Worm (Caenorhabditis elegans) whole organism, late embryonic: ENCODE data around the gene hlh-4.
A peak's percentile ranks its signal among the peaks of the same experiment; 100 is the strongest.

ENCODE experiments used
- C38D4.7 ChIP-seq: fragments of 200-800 bp; sonication (Bioruptor generic); optimal IDR thresholded peaks from 2 replicates; lab custom pipeline; 2018; ENCODE audit warnings: mild to moderate bottlenecking, missing genetic modification characterization, moderate library complexity, missing compliant biosample characterization
- K02D7.2 ChIP-seq: sonication (generic microtip); optimal IDR thresholded peaks from 2 replicates; lab custom pipeline; 2017; ENCODE audit warnings: mild to moderate bottlenecking, missing genetic modification characterization, missing compliant biosample characterization
- K09A11.1 ChIP-seq: sonication (generic microtip); optimal IDR thresholded peaks from 2 replicates; lab custom pipeline; 2017; ENCODE audit warnings: antibody characterized with exemption, mild to moderate bottlenecking, missing genetic modification characterization, missing compliant biosample characterization; ENCODE audit not compliant: insufficient read depth
- Y22D7AL.16 ChIP-seq: sonication (generic microtip); optimal IDR thresholded peaks from 2 replicates; lab custom pipeline; 2016; ENCODE audit warnings: missing genetic modification characterization, missing compliant biosample characterization
- ama-1 ChIP-seq: fragments of 150-350 bp; optimal IDR thresholded peaks from 2 replicates; lab custom pipeline; 2014
- ceh-18 ChIP-seq: sonication (generic microtip); optimal IDR thresholded peaks from 2 replicates; lab custom pipeline; 2016; ENCODE audit warnings: missing genetic modification characterization, missing compliant biosample characterization
- ceh-19 ChIP-seq: fragments of 200-800 bp; sonication (Bioruptor generic); optimal IDR thresholded peaks from 2 replicates; lab custom pipeline; 2018; ENCODE audit warnings: mild to moderate bottlenecking, missing genetic modification characterization, missing compliant biosample characterization
- ceh-2 ChIP-seq: sonication (generic microtip); optimal IDR thresholded peaks from 2 replicates; lab custom pipeline; 2016; ENCODE audit warnings: missing genotype, missing genetic modification characterization, missing compliant biosample characterization
- ceh-22 ChIP-seq: sonication (generic microtip); optimal IDR thresholded peaks from 2 replicates; lab custom pipeline; 2017; ENCODE audit warnings: missing biosample characterization, missing genetic modification characterization
- ceh-34 ChIP-seq: sonication (generic microtip); optimal IDR thresholded peaks from 2 replicates; lab custom pipeline; 2016; ENCODE audit warnings: mild to moderate bottlenecking, missing genetic modification characterization, missing compliant biosample characterization
- ceh-45 ChIP-seq: fragments of 200-800 bp; sonication (Bioruptor generic); IDR thresholded peaks from 2 replicates; pipeline ENCODE4 v1.3.6; 2022; ENCODE audit warnings: missing genetic modification reagents, missing genetic modification characterization, missing compliant biosample characterization
- ceh-48 ChIP-seq: sonication (generic microtip); optimal IDR thresholded peaks from 2 replicates; lab custom pipeline; 2016; ENCODE audit warnings: missing genetic modification characterization, inconsistent platforms, missing compliant biosample characterization
- ceh-9 ChIP-seq: sonication (generic microtip); optimal IDR thresholded peaks from 2 replicates; lab custom pipeline; 2016; ENCODE audit warnings: mild to moderate bottlenecking, missing genetic modification characterization, inconsistent platforms, missing compliant biosample characterization
- dve-1 ChIP-seq: sonication (generic microtip); optimal IDR thresholded peaks from 2 replicates; lab custom pipeline; 2017; ENCODE audit warnings: antibody characterized with exemption, mild to moderate bottlenecking, missing genetic modification characterization, missing compliant biosample characterization
- elt-2 ChIP-seq: sonication (generic microtip); optimal IDR thresholded peaks from 2 replicates; lab custom pipeline; 2016; ENCODE audit warnings: missing genetic modification reagents, missing genetic modification characterization, missing compliant biosample characterization
- fkh-6 ChIP-seq: sonication (generic microtip); optimal IDR thresholded peaks from 2 replicates; lab custom pipeline; 2016; ENCODE audit warnings: missing genetic modification characterization, missing compliant biosample characterization
- gmeb-2 ChIP-seq: sonication (generic microtip); optimal IDR thresholded peaks from 2 replicates; lab custom pipeline; 2016; ENCODE audit warnings: missing genetic modification characterization, inconsistent platforms, missing compliant biosample characterization
- hlh-15 ChIP-seq: sonication (generic microtip); optimal IDR thresholded peaks from 2 replicates; lab custom pipeline; 2016; ENCODE audit warnings: missing genetic modification characterization, missing compliant biosample characterization
- lim-6 ChIP-seq: sonication (generic microtip); optimal IDR thresholded peaks from 2 replicates; lab custom pipeline; 2016; ENCODE audit warnings: missing genetic modification characterization, missing compliant biosample characterization
- madf-2 ChIP-seq: sonication (generic microtip); optimal IDR thresholded peaks from 2 replicates; lab custom pipeline; 2017; ENCODE audit warnings: missing genetic modification characterization, missing compliant biosample characterization
- nfya-1 ChIP-seq: sonication (generic microtip); optimal IDR thresholded peaks from 2 replicates; lab custom pipeline; 2017; ENCODE audit warnings: missing genetic modification characterization, mild to moderate bottlenecking, missing compliant biosample characterization, antibody characterized with exemption, moderate library complexity
- nhr-232 ChIP-seq: sonication (generic microtip); optimal IDR thresholded peaks from 2 replicates; lab custom pipeline; 2016; ENCODE audit warnings: missing genetic modification characterization, missing compliant biosample characterization
- npax-4 ChIP-seq: sonication (generic microtip); optimal IDR thresholded peaks from 2 replicates; lab custom pipeline; 2016; ENCODE audit warnings: missing genetic modification characterization, missing compliant biosample characterization
- pax-1 ChIP-seq: fragments of 150-350 bp; optimal IDR thresholded peaks from 2 replicates; lab custom pipeline; 2014; ENCODE audit warnings: missing biosample characterization, missing genetic modification characterization
- pha-2 ChIP-seq: sonication (generic microtip); optimal IDR thresholded peaks from 2 replicates; lab custom pipeline; 2017; ENCODE audit warnings: mild to moderate bottlenecking, missing genetic modification characterization, missing compliant biosample characterization
- pqm-1 ChIP-seq: sonication (generic microtip); optimal IDR thresholded peaks from 2 replicates; lab custom pipeline; 2016; ENCODE audit warnings: missing genetic modification characterization, missing compliant biosample characterization
- pros-1 ChIP-seq: fragments of 150-350 bp; optimal IDR thresholded peaks from 2 replicates; lab custom pipeline; 2014; ENCODE audit warnings: missing biosample characterization, missing genetic modification reagents, missing genetic modification characterization
- ref-2 ChIP-seq: sonication (generic microtip); optimal IDR thresholded peaks from 2 replicates; lab custom pipeline; 2016; ENCODE audit warnings: missing genetic modification characterization, missing compliant biosample characterization
- rnt-1 ChIP-seq: sonication (generic microtip); optimal IDR thresholded peaks from 2 replicates; lab custom pipeline; 2016; ENCODE audit warnings: missing genetic modification characterization, missing compliant biosample characterization
- sox-4 ChIP-seq: sonication (generic microtip); optimal IDR thresholded peaks from 2 replicates; lab custom pipeline; 2017; ENCODE audit warnings: mild to moderate bottlenecking, missing genetic modification characterization, inconsistent platforms, missing compliant biosample characterization
- syd-9 ChIP-seq: sonication (generic microtip); optimal IDR thresholded peaks from 2 replicates; lab custom pipeline; 2016; ENCODE audit warnings: mild to moderate bottlenecking, missing genetic modification characterization, moderate library complexity, missing compliant biosample characterization
- tbx-2 ChIP-seq: sonication (generic microtip); optimal IDR thresholded peaks from 2 replicates; lab custom pipeline; 2016; ENCODE audit warnings: missing genetic modification characterization, missing compliant biosample characterization
- tbx-7 ChIP-seq: sonication (generic microtip); optimal IDR thresholded peaks from 2 replicates; lab custom pipeline; 2016; ENCODE audit warnings: missing genotype, missing genetic modification characterization, missing compliant biosample characterization
- ttx-3 ChIP-seq: sonication (generic microtip); optimal IDR thresholded peaks from 2 replicates; lab custom pipeline; 2016; ENCODE audit warnings: missing genetic modification reagents, missing genetic modification characterization, missing compliant biosample characterization
- unc-3 ChIP-seq, 2 experiments: fragments of 200-800 bp in 1 of 2; sonication (Bioruptor generic) in 1 of 2; sonication (generic microtip) in 1 of 2; conservative IDR thresholded peaks in 1 of 2; optimal IDR thresholded peaks in 1 of 2; 2 replicates each; pipeline versions ENCODE4 v1.3.6 to Lab custom; 2016 to 2022; ENCODE audit warnings: missing compliant biosample characterization in 2 of 2, missing genetic modification characterization in 2 of 2, missing genetic modification reagents in 1 of 2
- unc-42 ChIP-seq: sonication (generic microtip); optimal IDR thresholded peaks from 2 replicates; lab custom pipeline; 2016; ENCODE audit warnings: missing genotype, missing genetic modification characterization, missing compliant biosample characterization
- unc-55 ChIP-seq: sonication (generic microtip); optimal IDR thresholded peaks from 2 replicates; lab custom pipeline; 2017; ENCODE audit warnings: missing biosample characterization, missing genetic modification reagents, missing genetic modification characterization

The hlh-4 gene

DNA sequence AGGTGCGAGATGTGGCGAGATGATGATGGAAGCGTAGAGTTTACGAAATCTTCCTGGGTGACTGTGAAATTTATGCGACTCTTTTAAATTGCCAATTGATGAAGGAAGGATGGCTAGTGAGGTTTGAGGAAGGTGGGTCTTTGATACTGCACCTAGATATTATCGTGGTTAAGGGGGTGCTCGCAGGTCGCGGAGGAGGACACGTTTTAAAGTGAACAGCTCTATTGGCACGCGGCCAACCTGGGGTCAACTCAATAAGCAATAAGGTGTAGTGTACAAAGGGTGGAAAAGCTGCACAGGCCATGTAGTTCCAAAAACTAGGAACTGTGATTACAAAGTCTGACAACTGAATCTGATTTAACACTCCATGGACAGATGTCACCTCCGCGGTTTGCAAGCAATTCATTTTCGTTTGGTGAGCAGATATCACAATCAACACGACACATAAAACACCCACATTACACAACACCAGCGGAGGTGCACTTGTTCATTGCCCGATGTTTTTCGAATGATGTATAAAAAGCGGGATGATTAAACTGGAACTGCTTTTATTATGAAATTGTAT is 6.6 kb upstream of the hlh-4 start:
- no peak for TF ChIP-seq K09A11.1 (tag; lab: Kevin White, UChicago)
- no peak for TF ChIP-seq ceh-22
- peak; percentile 11 for TF ChIP-seq nfya-1 (tag; lab: Kevin White, UChicago)
- peak; percentile 5 for TF ChIP-seq rnt-1 (tag; lab: Kevin White, UChicago)
- TF ChIP-seq ref-2: peak; percentile 22
- TF ChIP-seq ceh-34 (tag; lab: Kevin White, UChicago): peak; percentile 4
- TF ChIP-seq ttx-3 (tag; lab: Kevin White, UChicago): no peak

DNA sequence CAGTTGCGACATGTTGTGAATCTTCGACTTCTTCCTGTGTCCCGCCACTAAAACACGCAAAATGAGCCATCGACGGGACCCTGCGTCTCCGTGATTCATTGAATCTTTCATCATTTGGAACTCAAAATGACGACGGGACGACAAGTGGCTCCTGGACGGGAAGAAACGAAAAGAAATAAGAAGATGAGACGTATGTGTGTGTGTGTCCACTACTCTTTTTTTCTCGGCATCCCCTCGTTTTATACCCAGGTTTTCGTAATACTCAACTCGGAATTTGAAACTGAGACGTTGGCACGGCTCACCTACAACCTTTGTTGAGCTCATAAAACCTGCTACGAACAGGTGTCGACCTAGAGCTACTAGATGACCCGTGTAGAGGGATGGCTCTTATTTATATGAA is 5.7 kb upstream of the hlh-4 start:
- TF ChIP-seq ceh-18 (tag; lab: Kevin White, UChicago) (peak; percentile 3), unc-55 (peak; percentile 14), npax-4 (no peak)

DNA sequence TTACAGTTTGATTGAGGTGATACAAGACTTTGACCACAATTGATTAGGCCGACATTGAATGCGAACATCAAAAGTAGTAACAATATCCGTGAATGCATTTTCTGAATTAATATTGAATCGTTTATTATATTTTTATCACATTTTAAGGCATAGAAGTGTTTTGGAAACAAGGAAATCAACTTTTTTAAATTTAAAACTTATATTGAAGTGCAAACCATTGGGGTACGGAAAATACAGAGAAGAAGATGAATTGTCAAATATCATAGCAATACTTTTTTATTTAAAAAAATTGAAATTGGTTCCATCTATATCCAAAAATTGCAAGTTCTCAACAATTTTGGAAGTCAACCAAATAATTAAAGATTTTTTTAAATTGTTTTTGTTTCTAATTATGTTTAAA is 4.4 kb upstream of the hlh-4 start, which contains the start of gene T05G5.1:
Gene T05G5.1, minus strand, starts transcription at position 101 of the 400 bp plus-strand sequence.
- TF ChIP-seq dve-1 (tag; lab: Kevin White, UChicago) (no peak), tbx-7 (tag; lab: Kevin White, UChicago) (no peak), elt-2 (tag; lab: Kevin White, UChicago) (no peak), fkh-6 (tag; lab: Kevin White, UChicago) (no peak), lim-6 (tag; lab: Kevin White, UChicago) (no peak), ceh-2 (tag; lab: Kevin White, UChicago) (no peak), ama-1 (lab: Kevin White, UChicago) (no peak), nhr-232 (tag; lab: Kevin White, UChicago) (no peak), ceh-48 (no peak)

DNA sequence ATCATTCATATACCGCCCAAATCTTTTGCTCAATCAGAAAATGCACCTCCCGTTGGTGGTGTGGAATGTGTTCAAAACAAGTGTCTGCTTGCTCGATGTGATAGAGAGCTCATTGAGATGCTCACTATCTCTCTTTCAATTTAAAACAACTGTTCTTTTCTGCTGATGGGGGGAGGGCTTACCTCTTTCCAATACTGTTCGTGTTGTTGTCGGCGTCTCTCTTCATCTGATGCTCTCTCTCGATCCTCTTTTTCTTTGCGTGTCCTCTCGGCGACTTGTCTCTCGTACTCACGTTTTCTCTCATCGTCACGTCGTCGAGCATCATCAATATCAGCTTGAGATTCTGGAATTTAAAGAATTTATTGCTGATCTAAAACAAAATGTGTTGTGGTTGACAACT is 3.1 kb upstream of the hlh-4 start:
- TF ChIP-seq gmeb-2 (tag; lab: Kevin White, UChicago) (no peak), ref-2 (peak; percentile 33), ceh-9 (tag; lab: Kevin White, UChicago) (no peak), nfya-1 (tag; lab: Kevin White, UChicago) (peak; percentile 0), Y22D7AL.16 (tag; lab: Kevin White, UChicago) (no peak), tbx-2 (tag; lab: Kevin White, UChicago) (peak; percentile 2), fkh-6 (tag; lab: Kevin White, UChicago) (no peak), pros-1 (tag; lab: Kevin White, UChicago) (no peak), C38D4.7 (GFP tag; lab: Kevin White, UChicago) (no peak), ceh-45 (GFP tag; lab: Robert Waterston, UW) (no peak), syd-9 (tag; lab: Kevin White, UChicago) (no peak), ama-1 (lab: Kevin White, UChicago) (no peak), pax-1 (tag; lab: Kevin White, UChicago) (no peak), ceh-19 (no peak), sox-4 (no peak), ceh-18 (tag; lab: Kevin White, UChicago) (no peak), pha-2 (no peak), unc-55 (peak; percentile 57), ceh-22 (no peak), K02D7.2 (tag; lab: Kevin White, UChicago) (no peak), tbx-7 (tag; lab: Kevin White, UChicago) (no peak), unc-42 (no peak), dve-1 (tag; lab: Kevin White, UChicago) (no peak)

DNA sequence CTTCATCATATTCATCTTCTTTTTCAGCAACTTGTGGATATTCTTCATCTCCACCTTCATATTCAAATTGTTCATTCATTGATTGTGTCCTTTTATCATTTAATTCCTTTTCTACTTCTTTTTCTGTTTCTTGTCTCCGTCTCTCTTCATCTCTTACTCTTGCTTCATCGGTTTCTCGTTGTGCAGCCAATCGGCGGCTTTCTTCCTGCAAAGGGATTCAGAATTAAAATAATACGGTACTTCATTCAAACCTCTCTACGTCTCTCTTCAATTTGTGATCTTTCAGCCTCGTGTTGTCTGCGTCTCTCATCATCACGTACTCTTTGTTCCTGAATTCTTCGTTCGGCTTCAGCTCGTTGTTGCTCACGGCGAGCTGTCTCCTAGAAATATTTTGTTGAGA is 1.8 kb upstream of the hlh-4 start:
- TF ChIP-seq nfya-1 (tag; lab: Kevin White, UChicago) (peak; percentile 80), pqm-1 (tag; lab: Kevin White, UChicago) (no peak), dve-1 (tag; lab: Kevin White, UChicago) (no peak), madf-2 (tag; lab: Kevin White, UChicago) (no peak), hlh-15 (tag; lab: Kevin White, UChicago) (no peak), unc-3 (GFP tag; conservative IDR thresholded peaks at IDR 0.05; lab: Robert Waterston, UW) (no peak), unc-3 (tag; optimal IDR thresholded peaks at IDR 0.05; lab: Kevin White, UChicago) (no peak), ceh-9 (tag; lab: Kevin White, UChicago) (no peak)
